Worm (Caenorhabditis elegans) whole organism, mixed stage, embryonic: ENCODE data around the gene C14A4.7.

Source experiments
- M03D4.4 ChIP-seq: sonication (generic microtip); optimal IDR thresholded peaks from 2 replicates; lab custom pipeline; 2017; ENCODE audit warnings: mild to moderate bottlenecking, missing genetic modification characterization, missing compliant biosample characterization
- bed-3 ChIP-seq: fragments of 200-800 bp; sonication (Bioruptor generic); optimal IDR thresholded peaks from 3 replicates; lab custom pipeline; 2018; ENCODE audit warnings: mild to moderate bottlenecking, missing genetic modification characterization, moderate library complexity, missing compliant biosample characterization
- blmp-1 ChIP-seq: fragments of 150-350 bp; optimal IDR thresholded peaks from 2 replicates; lab custom pipeline; 2014; ENCODE audit warnings: missing biosample characterization, missing genetic modification characterization
- ceh-39 ChIP-seq: fragments of 150-350 bp; optimal IDR thresholded peaks from 2 replicates; lab custom pipeline; 2014; ENCODE audit warnings: missing biosample characterization, missing genetic modification characterization
- ceh-43 ChIP-seq: fragments of 200-800 bp; sonication (Bioruptor generic); optimal IDR thresholded peaks from 2 replicates; lab custom pipeline; 2018; ENCODE audit warnings: mild to moderate bottlenecking, missing genetic modification characterization, moderate library complexity, missing compliant biosample characterization
- ceh-83 ChIP-seq: fragments of 200-800 bp; sonication (Bioruptor generic); optimal IDR thresholded peaks from 2 replicates; lab custom pipeline; 2018; ENCODE audit warnings: mild to moderate bottlenecking, missing genetic modification characterization, missing compliant biosample characterization
- ces-1 ChIP-seq: fragments of 150-350 bp; optimal IDR thresholded peaks from 2 replicates; lab custom pipeline; 2014; ENCODE audit warnings: missing biosample characterization, missing genetic modification reagents, missing genetic modification characterization
- cnd-1 ChIP-seq: fragments of 200-800 bp; sonication (Bioruptor generic); optimal IDR thresholded peaks from 2 replicates; lab custom pipeline; 2018; ENCODE audit warnings: mild to moderate bottlenecking, missing genetic modification characterization, missing compliant biosample characterization
- drap-1 ChIP-seq: fragments of 200-800 bp; sonication (Bioruptor generic); optimal IDR thresholded peaks from 3 replicates; lab custom pipeline; 2018; ENCODE audit warnings: mild to moderate bottlenecking, missing genetic modification characterization, missing compliant biosample characterization
- elt-1 ChIP-seq: sonication (generic microtip); optimal IDR thresholded peaks from 2 replicates; lab custom pipeline; 2017; ENCODE audit warnings: missing genetic modification characterization, mild to moderate bottlenecking, missing compliant biosample characterization, antibody characterized with exemption, moderate library complexity, borderline replicate concordance; ENCODE audit not compliant: insufficient read depth
- elt-3 ChIP-seq: fragments of 150-350 bp; optimal IDR thresholded peaks from 2 replicates; lab custom pipeline; 2014; ENCODE audit warnings: missing biosample characterization, missing genetic modification characterization
- flh-1 ChIP-seq: fragments of 200-800 bp; sonication (Bioruptor generic); optimal IDR thresholded peaks from 2 replicates; lab custom pipeline; 2018; ENCODE audit warnings: mild to moderate bottlenecking, missing genetic modification characterization, moderate library complexity, missing compliant biosample characterization
- ham-2 ChIP-seq: fragments of 200-800 bp; sonication (Bioruptor generic); optimal IDR thresholded peaks from 2 replicates; lab custom pipeline; 2018; ENCODE audit warnings: mild to moderate bottlenecking, missing genetic modification characterization, missing compliant biosample characterization
- hlh-1 ChIP-seq: fragments of 150-350 bp; optimal IDR thresholded peaks from 2 replicates; lab custom pipeline; 2014; ENCODE audit warnings: missing biosample characterization, missing genetic modification reagents, missing genetic modification characterization
- lin-13 ChIP-seq: fragments of 150-350 bp; optimal IDR thresholded peaks from 2 replicates; lab custom pipeline; 2014; ENCODE audit warnings: missing biosample characterization, missing genetic modification characterization
- lin-32 ChIP-seq: fragments of 200-800 bp; sonication (Bioruptor generic); optimal IDR thresholded peaks from 2 replicates; lab custom pipeline; 2018; ENCODE audit warnings: mild to moderate bottlenecking, missing genetic modification characterization, missing compliant biosample characterization
- lsy-2 ChIP-seq: fragments of 150-350 bp; optimal IDR thresholded peaks from 2 replicates; lab custom pipeline; 2014; ENCODE audit warnings: missing biosample characterization, missing genetic modification characterization
- mab-5 ChIP-seq: fragments of 150-350 bp; optimal IDR thresholded peaks from 2 replicates; lab custom pipeline; 2014; ENCODE audit warnings: missing biosample characterization, missing genetic modification characterization
- mep-1 ChIP-seq: fragments of 150-350 bp; optimal IDR thresholded peaks from 2 replicates; lab custom pipeline; 2017; ENCODE audit warnings: missing biosample characterization, missing genetic modification reagents, missing genetic modification characterization, inconsistent platforms
- mls-2 ChIP-seq: sonication (generic microtip); optimal IDR thresholded peaks from 2 replicates; lab custom pipeline; 2016; ENCODE audit warnings: mild to moderate bottlenecking, missing genetic modification characterization, moderate library complexity, missing compliant biosample characterization
- nhr-12 ChIP-seq: fragments of 150-350 bp; optimal IDR thresholded peaks from 2 replicates; lab custom pipeline; 2014; ENCODE audit warnings: missing biosample characterization, missing genetic modification characterization
- nhr-2 ChIP-seq: fragments of 150-350 bp; optimal IDR thresholded peaks from 2 replicates; lab custom pipeline; 2014; ENCODE audit warnings: missing biosample characterization, missing genetic modification characterization
- nhr-237 ChIP-seq: fragments of 150-350 bp; optimal IDR thresholded peaks from 2 replicates; lab custom pipeline; 2014; ENCODE audit warnings: missing biosample characterization, missing genetic modification characterization
- nhr-76 ChIP-seq: sonication (generic microtip); optimal IDR thresholded peaks from 2 replicates; lab custom pipeline; 2017; ENCODE audit warnings: missing biosample characterization, missing genetic modification characterization
- pha-4 ChIP-seq: fragments of 150-350 bp; optimal IDR thresholded peaks from 2 replicates; lab custom pipeline; 2018; ENCODE audit warnings: missing biosample characterization, missing genetic modification reagents, missing genetic modification characterization
- sem-2 ChIP-seq: fragments of 200-800 bp; sonication (Bioruptor generic); optimal IDR thresholded peaks from 2 replicates; lab custom pipeline; 2018; ENCODE audit warnings: mild to moderate bottlenecking, missing genetic modification characterization, missing compliant biosample characterization
- snpc-4 ChIP-seq: fragments of 150-350 bp; optimal IDR thresholded peaks from 2 replicates; lab custom pipeline; 2014; ENCODE audit warnings: missing biosample characterization, missing genetic modification characterization
- sptf-1 ChIP-seq: sonication (generic microtip); optimal IDR thresholded peaks from 2 replicates; lab custom pipeline; 2017; ENCODE audit warnings: mild to moderate bottlenecking, missing genetic modification characterization, moderate library complexity, missing compliant biosample characterization
- tbx-8 ChIP-seq: fragments of 200-800 bp; sonication (Bioruptor generic); optimal IDR thresholded peaks from 2 replicates; lab custom pipeline; 2018; ENCODE audit warnings: mild to moderate bottlenecking, missing genetic modification characterization, moderate library complexity, missing compliant biosample characterization
- unc-120 ChIP-seq: sonication (generic microtip); optimal IDR thresholded peaks from 2 replicates; lab custom pipeline; 2017; ENCODE audit warnings: missing genetic modification characterization, missing compliant biosample characterization; ENCODE audit not compliant: poor library complexity, severe bottlenecking
- unc-39 ChIP-seq: fragments of 150-350 bp; optimal IDR thresholded peaks from 2 replicates; lab custom pipeline; 2014; ENCODE audit warnings: missing biosample characterization, missing genetic modification characterization
- unc-62 ChIP-seq: fragments of 150-350 bp; optimal IDR thresholded peaks from 2 replicates; lab custom pipeline; 2014; ENCODE audit warnings: missing biosample characterization, missing genetic modification reagents, missing genetic modification characterization
- zip-8 ChIP-seq: fragments of 150-350 bp; optimal IDR thresholded peaks from 2 replicates; lab custom pipeline; 2014; ENCODE audit warnings: missing biosample characterization, missing genetic modification characterization
- ztf-11 ChIP-seq: fragments of 150-350 bp; optimal IDR thresholded peaks from 2 replicates; lab custom pipeline; 2014; ENCODE audit warnings: missing biosample characterization, missing genetic modification characterization

The C14A4.7 gene

ce11 chrII:10550173-10550572 is 46.2 kb downstream of the C14A4.7 start:
- TF ChIP-seq unc-62 (GFP tag; lab: Kevin White, UChicago) (no peak), unc-39 (tag; lab: Kevin White, UChicago) (no peak), lsy-2 (tag; lab: Kevin White, UChicago) (no peak), pha-4 (tag; lab: Kevin White, UChicago) (no peak), ceh-83 (GFP tag; lab: Kevin White, UChicago) (no peak), ces-1 (GFP tag; lab: Kevin White, UChicago) (peak; percentile 13), bed-3 (no peak)

ce11 chrII:10548778-10549671 is 47.3 kb downstream of the C14A4.7 start:
- TF ChIP-seq sptf-1 (tag; lab: Kevin White, UChicago) (peak; percentile 68), nhr-2 (tag; lab: Kevin White, UChicago) (peak; percentile 99), nhr-237 (tag; lab: Kevin White, UChicago) (peak; percentile 55), ceh-39 (tag; lab: Kevin White, UChicago) (peak; percentile 10), bed-3 (no peak), unc-62 (GFP tag; lab: Kevin White, UChicago) (peak; percentile 65), sem-2 (GFP tag; lab: Kevin White, UChicago) (no peak), nhr-76 (tag; lab: Kevin White, UChicago) (no peak), lin-13 (peak; percentile 67), lin-32 (GFP tag; lab: Kevin White, UChicago) (peak; percentile 32), lsy-2 (tag; lab: Kevin White, UChicago) (peak; percentile 30), unc-39 (tag; lab: Kevin White, UChicago) (no peak), drap-1 (GFP tag; lab: Kevin White, UChicago) (peak; percentile 11), ceh-83 (GFP tag; lab: Kevin White, UChicago) (no peak), ces-1 (GFP tag; lab: Kevin White, UChicago) (peak; percentile 70), zip-8 (tag; lab: Kevin White, UChicago) (no peak), ham-2 (GFP tag; lab: Kevin White, UChicago) (peak; percentile 74), flh-1 (GFP tag; lab: Kevin White, UChicago) (peak; percentile 22), elt-1 (tag; lab: Kevin White, UChicago) (no peak), unc-120 (tag; lab: Kevin White, UChicago) (peak; percentile 71), M03D4.4 (tag; lab: Kevin White, UChicago) (no peak), blmp-1 (no peak), snpc-4 (no peak), ztf-11 (tag; lab: Kevin White, UChicago) (peak; percentile 68), mep-1 (tag; lab: Kevin White, UChicago) (peak; percentile 57), pha-4 (tag; lab: Kevin White, UChicago) (peak; percentile 85), cnd-1 (tag; lab: Kevin White, UChicago) (peak; percentile 63), mls-2 (tag; lab: Kevin White, UChicago) (peak; percentile 28), elt-3 (tag; lab: Kevin White, UChicago) (no peak), hlh-1 (tag; lab: Kevin White, UChicago) (no peak), nhr-12 (tag; lab: Kevin White, UChicago) (peak; percentile 42)

DNA sequence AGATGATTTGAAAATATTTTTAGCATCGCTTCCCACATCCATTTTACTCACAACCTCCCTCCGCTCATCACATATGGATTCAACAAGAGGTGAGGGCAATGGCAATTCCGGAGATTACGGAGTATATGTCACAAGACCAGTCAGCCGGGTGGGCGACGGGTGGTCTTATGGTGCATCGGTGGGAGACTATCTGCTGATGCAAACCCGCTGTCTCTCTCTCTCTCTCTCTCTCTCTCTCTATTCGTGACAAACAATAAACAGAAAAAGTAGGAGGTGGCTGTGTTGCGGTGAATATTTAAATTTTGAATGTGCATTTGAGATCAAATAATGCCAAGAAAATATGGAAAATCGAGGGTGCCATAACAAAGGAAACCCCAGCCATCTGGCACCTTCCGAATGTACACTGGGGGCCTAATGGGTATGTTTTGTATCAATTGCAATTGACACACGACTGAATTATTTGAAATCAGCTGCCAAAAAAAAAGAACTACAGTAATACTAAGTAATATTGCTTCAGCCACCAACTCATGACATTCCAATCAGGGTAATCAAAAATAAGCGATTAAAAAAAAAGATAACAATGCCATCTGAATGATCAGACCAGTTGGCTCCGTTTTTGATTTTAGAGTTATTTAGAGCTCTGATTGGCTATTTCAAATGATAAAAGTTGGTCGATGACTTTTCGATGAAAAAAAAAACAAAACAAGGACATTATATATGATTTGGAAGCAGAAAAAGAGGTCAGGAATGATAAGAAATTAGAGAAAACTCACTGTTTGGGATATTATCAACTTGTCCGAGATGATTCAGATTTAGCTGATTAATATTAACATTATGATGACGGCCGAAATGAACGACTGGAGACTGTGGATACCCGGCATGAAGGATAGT is 48.3 kb downstream of the C14A4.7 start:
- no peak for TF ChIP-seq sem-2 (GFP tag; lab: Kevin White, UChicago)
- no peak for TF ChIP-seq lin-32 (GFP tag; lab: Kevin White, UChicago)
- TF ChIP-seq mab-5 (tag; lab: Kevin White, UChicago) = no peak
- TF ChIP-seq elt-1 (tag; lab: Kevin White, UChicago) = no peak
- no peak for TF ChIP-seq mls-2 (tag; lab: Kevin White, UChicago)
- TF ChIP-seq unc-39 (tag; lab: Kevin White, UChicago) = no peak
- TF ChIP-seq ceh-39 (tag; lab: Kevin White, UChicago) = no peak
- TF ChIP-seq sptf-1 (tag; lab: Kevin White, UChicago) = peak; percentile 11
- no peak for TF ChIP-seq drap-1 (GFP tag; lab: Kevin White, UChicago)
- peak; percentile 56 for TF ChIP-seq cnd-1 (tag; lab: Kevin White, UChicago)
- no peak for TF ChIP-seq lin-13
- peak; percentile 5 for TF ChIP-seq M03D4.4 (tag; lab: Kevin White, UChicago)
- no peak for TF ChIP-seq ztf-11 (tag; lab: Kevin White, UChicago)
- no peak for TF ChIP-seq lsy-2 (tag; lab: Kevin White, UChicago)
- TF ChIP-seq zip-8 (tag; lab: Kevin White, UChicago) = no peak
- no peak for TF ChIP-seq ham-2 (GFP tag; lab: Kevin White, UChicago)
- no peak for TF ChIP-seq pha-4 (tag; lab: Kevin White, UChicago)
- TF ChIP-seq nhr-237 (tag; lab: Kevin White, UChicago) = no peak
- no peak for TF ChIP-seq nhr-12 (tag; lab: Kevin White, UChicago)
- TF ChIP-seq ceh-83 (GFP tag; lab: Kevin White, UChicago) = no peak
- no peak for TF ChIP-seq ceh-43 (GFP tag; lab: Kevin White, UChicago)
- TF ChIP-seq nhr-2 (tag; lab: Kevin White, UChicago) = no peak
- TF ChIP-seq nhr-76 (tag; lab: Kevin White, UChicago) = no peak
- TF ChIP-seq unc-120 (tag; lab: Kevin White, UChicago) = no peak
- no peak for TF ChIP-seq elt-3 (tag; lab: Kevin White, UChicago)
- no peak for TF ChIP-seq tbx-8 (GFP tag; lab: Kevin White, UChicago)
